Fruit fly (Drosophila melanogaster): ENCODE results near the gene CG6788.

CG6788 gene

dm6 chrX:17877974-17878373, 10.0 kb upstream of the CG6788 start:
- TF ChIP-seq Pif1B (GFP tag; optimal IDR thresholded peaks at IDR 0.05) (no peak), Ets98B (GFP tag; IDR thresholded peaks at IDR 0.05) (no peak), CG14655 (GFP tag; optimal IDR thresholded peaks at IDR 0.05) (no peak), Snoo (tag; optimal IDR thresholded peaks at IDR 0.05) (no peak), CG4496 (GFP tag; IDR thresholded peaks at IDR 0.05) (0 out of 3 replicates have a peak, but pooled peaks have one; percentile 26), CG15710 (tag; optimal IDR thresholded peaks at IDR 0.05) (no peak), gl (tag; optimal IDR thresholded peaks at IDR 0.05) (no peak)

DNA sequence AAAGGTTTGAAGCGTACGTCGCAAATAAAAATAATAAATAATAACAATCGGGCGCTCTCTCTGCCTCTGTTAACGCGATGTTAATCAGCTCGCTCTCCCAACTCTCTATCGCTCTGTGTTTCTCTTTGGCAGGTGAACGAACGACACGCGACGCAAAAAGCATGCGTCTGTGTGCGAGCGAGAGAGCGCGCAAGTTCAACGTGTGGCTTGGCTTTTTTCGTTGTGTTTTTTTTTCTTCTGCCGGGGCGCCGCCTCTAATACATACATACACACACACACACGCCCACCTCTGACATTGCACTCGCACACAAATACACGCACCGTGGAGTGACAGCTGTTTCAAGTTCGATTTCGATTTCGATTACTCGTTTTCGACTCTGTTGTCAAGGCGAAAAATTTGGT, 9.3 kb upstream of the CG6788 start:
- peak; percentile 83 for TF ChIP-seq CG12605 (GFP tag; IDR thresholded peaks at IDR 0.05)
- TF ChIP-seq CG15710 (tag; optimal IDR thresholded peaks at IDR 0.05), result no peak
- no peak for TF ChIP-seq CG14655 (GFP tag; optimal IDR thresholded peaks at IDR 0.05)
- peak; percentile 59 for TF ChIP-seq gl (tag; optimal IDR thresholded peaks at IDR 0.05)
- TF ChIP-seq CG4496 (GFP tag; IDR thresholded peaks at IDR 0.05), result peak; percentile 80
- TF ChIP-seq CG32121 (GFP tag; IDR thresholded peaks at IDR 0.05), result peak; percentile 40; the same call in 1 of the 2 replicates
- TF ChIP-seq Snoo (tag; optimal IDR thresholded peaks at IDR 0.05), result peak; percentile 17
- TF ChIP-seq EcR (GFP tag; optimal IDR thresholded peaks at IDR 0.05), result peak; percentile 98
- TF ChIP-seq CG9948 (tag; optimal IDR thresholded peaks at IDR 0.05), result no peak
- TF ChIP-seq Pif1B (GFP tag; optimal IDR thresholded peaks at IDR 0.05), result no peak
- TF ChIP-seq D1 (tag; optimal IDR thresholded peaks at IDR 0.05), result no peak
- TF ChIP-seq CG34367 (tag; optimal IDR thresholded peaks at IDR 0.05), result peak; percentile 31
- TF ChIP-seq CG8301 (tag; optimal IDR thresholded peaks at IDR 0.05), result no peak
- TF ChIP-seq CG13204 (GFP tag; optimal IDR thresholded peaks at IDR 0.05), result peak; percentile 50
- TF ChIP-seq rn (GFP tag; IDR thresholded peaks at IDR 0.05), result 0 out of 2 replicates have a peak, but pooled peaks have one; percentile 8
- TF ChIP-seq CG8159 (tag; optimal IDR thresholded peaks at IDR 0.05), result no peak
- peak; percentile 5 for TF ChIP-seq Pif1A (GFP tag; optimal IDR thresholded peaks at IDR 0.05)
- TF ChIP-seq CG17806 (tag; optimal IDR thresholded peaks at IDR 0.05), result no peak
- peak; percentile 38; the same call in 1 of the 3 replicates for TF ChIP-seq fd96Ca (GFP tag; IDR thresholded peaks at IDR 0.05)
- TF ChIP-seq CG10348 (GFP tag; IDR thresholded peaks at IDR 0.05), result no peak
- TF ChIP-seq Ets98B (GFP tag; IDR thresholded peaks at IDR 0.05), result peak; percentile 73

DNA sequence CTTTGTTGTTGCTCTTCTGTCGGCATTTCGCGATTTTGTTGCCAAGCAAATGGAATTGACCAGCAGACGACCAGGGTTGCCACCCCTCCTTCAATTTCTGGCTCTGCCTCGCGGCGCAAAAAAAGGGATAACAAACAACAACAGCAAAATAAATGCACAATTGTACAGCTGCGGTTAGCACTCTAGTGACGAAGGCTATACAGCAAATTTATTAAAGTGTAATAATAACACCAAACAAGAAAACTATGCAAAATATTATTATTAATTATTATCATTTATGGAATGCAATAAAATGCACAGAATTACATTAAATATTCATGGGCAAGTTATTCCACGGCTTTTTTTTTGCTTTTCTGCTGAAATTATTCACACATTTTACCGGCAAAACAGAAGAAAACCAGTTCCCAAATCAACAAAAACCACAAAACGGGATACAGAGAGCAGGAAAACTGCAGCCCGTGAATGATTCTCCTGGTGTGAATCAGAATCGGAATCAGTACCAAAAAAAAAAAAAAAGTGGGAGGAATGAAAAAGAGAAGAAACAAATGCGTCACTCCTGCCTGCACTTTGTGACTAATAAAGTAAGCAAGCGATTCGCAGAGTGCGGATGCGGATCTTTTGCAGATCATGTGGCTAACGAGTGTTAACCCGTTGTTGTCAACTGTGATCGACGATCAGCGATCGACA, 8.6 kb upstream of the CG6788 start:
- TF ChIP-seq fd96Ca (GFP tag; IDR thresholded peaks at IDR 0.05), result no peak
- peak; percentile 57 for TF ChIP-seq CG13204 (GFP tag; optimal IDR thresholded peaks at IDR 0.05)
- TF ChIP-seq Pif1B (GFP tag; optimal IDR thresholded peaks at IDR 0.05), result peak; percentile 69
- TF ChIP-seq D1 (tag; optimal IDR thresholded peaks at IDR 0.05), result peak; percentile 35
- TF ChIP-seq Pif1A (GFP tag; optimal IDR thresholded peaks at IDR 0.05), result peak; percentile 8
- no peak for TF ChIP-seq CG10348 (GFP tag; IDR thresholded peaks at IDR 0.05)
- no peak for TF ChIP-seq CG32121 (GFP tag; IDR thresholded peaks at IDR 0.05)
- no peak; the same call in 2 of the 3 replicates for TF ChIP-seq CG4496 (GFP tag; IDR thresholded peaks at IDR 0.05)
- peak; percentile 70 for TF ChIP-seq CG14655 (GFP tag; optimal IDR thresholded peaks at IDR 0.05)
- no peak; the same call in 1 of the 2 replicates for TF ChIP-seq Ets98B (GFP tag; IDR thresholded peaks at IDR 0.05)
- peak; percentile 49 for TF ChIP-seq CG9948 (tag; optimal IDR thresholded peaks at IDR 0.05)
- TF ChIP-seq CG15710 (tag; optimal IDR thresholded peaks at IDR 0.05), result peak; percentile 61
- no peak for TF ChIP-seq rn (GFP tag; IDR thresholded peaks at IDR 0.05)
- TF ChIP-seq CG8159 (tag; optimal IDR thresholded peaks at IDR 0.05), result peak; percentile 72
- TF ChIP-seq gl (tag; optimal IDR thresholded peaks at IDR 0.05), result peak; percentile 39
- TF ChIP-seq CG8301 (tag; optimal IDR thresholded peaks at IDR 0.05), result peak; percentile 38
- TF ChIP-seq CG12605 (GFP tag; IDR thresholded peaks at IDR 0.05), result no peak
- peak; percentile 19 for TF ChIP-seq CG34367 (tag; optimal IDR thresholded peaks at IDR 0.05)
- TF ChIP-seq EcR (GFP tag; optimal IDR thresholded peaks at IDR 0.05), result peak; percentile 14
- peak; percentile 53 for TF ChIP-seq CG17806 (tag; optimal IDR thresholded peaks at IDR 0.05)
- peak; percentile 49 for TF ChIP-seq Snoo (tag; optimal IDR thresholded peaks at IDR 0.05)

- peak; percentile 79 for TF ChIP-seq rn (GFP tag; IDR thresholded peaks at IDR 0.05)
- no peak for TF ChIP-seq D1 (tag; optimal IDR thresholded peaks at IDR 0.05)
- TF ChIP-seq EcR (GFP tag; optimal IDR thresholded peaks at IDR 0.05), result no peak
- peak; percentile 90 for TF ChIP-seq CG12605 (GFP tag; IDR thresholded peaks at IDR 0.05)
- TF ChIP-seq CG17806 (tag; optimal IDR thresholded peaks at IDR 0.05), result peak; percentile 70
- TF ChIP-seq CG32121 (GFP tag; IDR thresholded peaks at IDR 0.05), result peak; percentile 95
- TF ChIP-seq CG14655 (GFP tag; optimal IDR thresholded peaks at IDR 0.05), result peak; percentile 82
- TF ChIP-seq Snoo (tag; optimal IDR thresholded peaks at IDR 0.05), result peak; percentile 92
- peak; percentile 95 for TF ChIP-seq fd96Ca (GFP tag; IDR thresholded peaks at IDR 0.05)
- TF ChIP-seq Ets98B (GFP tag; IDR thresholded peaks at IDR 0.05), result peak; percentile 94
- TF ChIP-seq CG34367 (tag; optimal IDR thresholded peaks at IDR 0.05), result peak; percentile 78
- peak; percentile 79 for TF ChIP-seq Pif1A (GFP tag; optimal IDR thresholded peaks at IDR 0.05)
- TF ChIP-seq CG4496 (GFP tag; IDR thresholded peaks at IDR 0.05), result peak; percentile 97
- TF ChIP-seq CG13204 (GFP tag; optimal IDR thresholded peaks at IDR 0.05), result peak; percentile 75
- TF ChIP-seq CG8159 (tag; optimal IDR thresholded peaks at IDR 0.05), result peak; percentile 76
- peak; percentile 84 for TF ChIP-seq Pif1B (GFP tag; optimal IDR thresholded peaks at IDR 0.05)
- peak; percentile 84 for TF ChIP-seq CG10348 (GFP tag; IDR thresholded peaks at IDR 0.05)
- peak; percentile 85 for TF ChIP-seq CG8301 (tag; optimal IDR thresholded peaks at IDR 0.05)
- peak; percentile 81 for TF ChIP-seq CG9948 (tag; optimal IDR thresholded peaks at IDR 0.05)
- TF ChIP-seq gl (tag; optimal IDR thresholded peaks at IDR 0.05), result peak; percentile 56
- peak; percentile 81 for TF ChIP-seq CG15710 (tag; optimal IDR thresholded peaks at IDR 0.05)
These were observed 7.6 kb upstream of the CG6788 start for dm6 chrX:17880269-17880889.

Measured in whole organism, pupa.